Worm (Caenorhabditis elegans) whole organism, midembryonic: ENCODE data around the gene comt-3.

Source experiments
- T22C8.4 ChIP-seq: fragments of 200-800 bp; sonication (Bioruptor generic); IDR thresholded peaks from 2 replicates; pipeline ENCODE4 v1.3.6; 2022; ENCODE audit warnings: missing genetic modification characterization, missing compliant biosample characterization
- cog-1 ChIP-seq: sonication (generic microtip); optimal IDR thresholded peaks from 2 replicates; lab custom pipeline; 2016; ENCODE audit warnings: missing genetic modification characterization, missing compliant biosample characterization
- flt-1 ChIP-seq: fragments of 200-800 bp; sonication (Bioruptor generic); IDR thresholded peaks from 2 replicates; pipeline ENCODE4 v1.3.6; 2022; ENCODE audit warnings: missing genetic modification characterization, missing compliant biosample characterization
- klf-2 ChIP-seq: fragments of 200-800 bp; sonication (Bioruptor generic); conservative IDR thresholded peaks from 2 replicates; pipeline ENCODE4 v1.3.6; 2022; ENCODE audit warnings: missing genetic modification reagents, missing genetic modification characterization, missing compliant biosample characterization
- med-1 ChIP-seq: sonication (generic microtip); optimal IDR thresholded peaks from 2 replicates; lab custom pipeline; 2017; ENCODE audit warnings: missing genetic modification characterization, mild to moderate bottlenecking, missing compliant biosample characterization, antibody characterized with exemption, missing genetic modification reagents; ENCODE audit not compliant: insufficient read depth
- ref-1 ChIP-seq: fragments of 200-800 bp; sonication (Bioruptor generic); conservative IDR thresholded peaks from 2 replicates; pipeline ENCODE4 v1.3.6; 2022; ENCODE audit warnings: missing genetic modification reagents, missing genetic modification characterization, missing compliant biosample characterization
- tab-1 ChIP-seq: fragments of 200-800 bp; sonication (Bioruptor generic); IDR thresholded peaks from 2 replicates; pipeline ENCODE4 v1.3.6; 2022; ENCODE audit warnings: missing genetic modification characterization, missing compliant biosample characterization
- ztf-23 ChIP-seq: fragments of 200-800 bp; sonication (Bioruptor generic); IDR thresholded peaks from 2 replicates; pipeline ENCODE4 v1.3.6; 2022; ENCODE audit warnings: missing genetic modification reagents, missing genetic modification characterization, missing compliant biosample characterization
- ztf-29 ChIP-seq: fragments of 200-800 bp; sonication (Bioruptor generic); IDR thresholded peaks from 2 replicates; pipeline ENCODE4 v1.3.6; 2022; ENCODE audit warnings: missing genetic modification reagents, missing genetic modification characterization, missing compliant biosample characterization

- TF ChIP-seq T22C8.4 (GFP tag; lab: Robert Waterston, UW) (no peak), ztf-23 (GFP tag; lab: Robert Waterston, UW) (no peak), klf-2 (GFP tag; lab: Robert Waterston, UW) (no peak), ref-1 (no peak), flt-1 (no peak), tab-1 (no peak), med-1 (GFP tag; lab: Kevin White, UChicago) (no peak), ztf-29 (GFP tag; lab: Robert Waterston, UW) (no peak), cog-1 (no peak)
Measured at ce11 chrV:2109295-2109694, 52.0 kb downstream of the comt-3 start, which contains the start of gene ckb-4.
